Fruit fly (Drosophila melanogaster) whole organism, embryonic: Measurements from ENCODE around the gene Cpr73D.

Experiments
- Antp ChIP-seq: fragments of 200-800 bp; sonication (Bioruptor generic); optimal IDR thresholded peaks from 3 replicates; lab custom pipeline; 2016; ENCODE audit warnings: missing biosample characterization, missing genetic modification characterization
- Atf3 ChIP-seq: fragments of 200-800 bp; sonication (Bioruptor generic); optimal IDR thresholded peaks from 3 replicates; lab custom pipeline; 2016; ENCODE audit warnings: missing biosample characterization, missing genetic modification characterization
- Bteb2 ChIP-seq: fragments of 200-800 bp; sonication (Bioruptor generic); optimal IDR thresholded peaks from 2 replicates; lab custom pipeline; 2016; ENCODE audit warnings: missing biosample characterization, missing genetic modification characterization
- CG10366 ChIP-seq: fragments of 200-800 bp; sonication (Bioruptor generic); IDR thresholded peaks from 2 replicates; pipeline ENCODE4 v1.3.6; 2022; ENCODE audit warnings: missing biosample characterization, missing genetic modification characterization
- CG10462 ChIP-seq: fragments of 200-800 bp; sonication (Bioruptor generic); optimal IDR thresholded peaks from 2 replicates; lab custom pipeline; 2016; ENCODE audit warnings: missing biosample characterization, missing genetic modification characterization
- CG11398 ChIP-seq: fragments of 200-800 bp; sonication (Bioruptor generic); optimal IDR thresholded peaks from 2 replicates; lab custom pipeline; 2016; ENCODE audit warnings: missing biosample characterization, missing genetic modification characterization
- CG12219 ChIP-seq: fragments of 200-800 bp; sonication (Bioruptor generic); optimal IDR thresholded peaks from 3 replicates; lab custom pipeline; 2018; ENCODE audit warnings: missing biosample characterization, mild to moderate bottlenecking, missing genetic modification characterization
- CG14667 ChIP-seq: fragments of 200-800 bp; sonication (Bioruptor generic); IDR thresholded peaks from 2 replicates; pipeline ENCODE4 v1.3.6; 2022; ENCODE audit warnings: missing biosample characterization, missing genetic modification characterization
- CG14710 ChIP-seq: fragments of 200-800 bp; sonication (Bioruptor generic); optimal IDR thresholded peaks from 3 replicates; lab custom pipeline; 2019; ENCODE audit warnings: missing biosample characterization, mild to moderate bottlenecking, missing genetic modification characterization, moderate library complexity
- CG15269 ChIP-seq: fragments of 200-800 bp; sonication (Bioruptor generic); optimal IDR thresholded peaks from 2 replicates; lab custom pipeline; 2018; ENCODE audit warnings: missing biosample characterization, mild to moderate bottlenecking, missing genetic modification characterization, moderate library complexity
- CG15601 ChIP-seq: fragments of 200-800 bp; sonication (Bioruptor generic); optimal IDR thresholded peaks from 3 replicates; lab custom pipeline; 2019; ENCODE audit warnings: missing biosample characterization, mild to moderate bottlenecking, missing genetic modification characterization, moderate library complexity
- CG17328 ChIP-seq: fragments of 200-800 bp; sonication (Bioruptor generic); IDR thresholded peaks from 2 replicates; pipeline ENCODE4 v1.3.6; 2022; ENCODE audit warnings: missing biosample characterization, missing genetic modification characterization
- CG18011 ChIP-seq: fragments of 200-800 bp; sonication (Bioruptor generic); optimal IDR thresholded peaks from 2 replicates; lab custom pipeline; 2017; ENCODE audit warnings: missing biosample characterization, missing genetic modification characterization, mild to moderate bottlenecking, moderate library complexity, missing genotype
- CG32767 ChIP-seq: fragments of 200-800 bp; sonication (Bioruptor generic); IDR thresholded peaks from 2 replicates; pipeline ENCODE4 v1.3.6; 2022; ENCODE audit warnings: missing biosample characterization, missing genetic modification characterization
- CG42726 ChIP-seq: fragments of 200-800 bp; sonication (Bioruptor generic); IDR thresholded peaks from 2 replicates; pipeline ENCODE4 v1.3.6; 2022; ENCODE audit warnings: missing biosample characterization, missing genetic modification characterization; ENCODE audit not compliant: partially characterized antibody
- CG4820 ChIP-seq: fragments of 200-800 bp; sonication (Bioruptor generic); optimal IDR thresholded peaks from 3 replicates; lab custom pipeline; 2016; ENCODE audit warnings: missing biosample characterization, missing genetic modification characterization
- CG7745 ChIP-seq: fragments of 200-800 bp; sonication (Bioruptor generic); optimal IDR thresholded peaks from 2 replicates; lab custom pipeline; 2018; ENCODE audit warnings: missing biosample characterization, mild to moderate bottlenecking, missing genetic modification characterization, moderate library complexity
- CG7928 ChIP-seq: fragments of 200-800 bp; sonication (Bioruptor generic); optimal IDR thresholded peaks from 2 replicates; lab custom pipeline; 2017; ENCODE audit warnings: missing biosample characterization, mild to moderate bottlenecking, missing genetic modification characterization
- CG8944 ChIP-seq: fragments of 200-800 bp; sonication (Bioruptor generic); optimal IDR thresholded peaks from 3 replicates; lab custom pipeline; 2016; ENCODE audit warnings: missing biosample characterization, missing genetic modification characterization
- CG9797 ChIP-seq: fragments of 200-800 bp; sonication (Bioruptor generic); optimal IDR thresholded peaks from 3 replicates; lab custom pipeline; 2018; ENCODE audit warnings: missing biosample characterization, mild to moderate bottlenecking, missing genetic modification characterization
- Dip2 ChIP-seq: fragments of 200-800 bp; sonication (Bioruptor generic); IDR thresholded peaks from 2 replicates; pipeline ENCODE4 v1.3.6; 2022; ENCODE audit warnings: missing biosample characterization, missing genetic modification characterization
- Dref ChIP-seq: fragments of 200-800 bp; sonication (Bioruptor generic); IDR thresholded peaks from 2 replicates; pipeline ENCODE4 v1.3.6; 2022; ENCODE audit warnings: missing biosample characterization, missing genetic modification characterization
- Gsc ChIP-seq: fragments of 200-800 bp; sonication (Bioruptor generic); IDR thresholded peaks from 2 replicates; pipeline ENCODE4 v1.3.6; 2022; ENCODE audit warnings: missing biosample characterization, missing genetic modification characterization
- Hey ChIP-seq: fragments of 200-800 bp; sonication (Bioruptor generic); optimal IDR thresholded peaks from 3 replicates; lab custom pipeline; 2018; ENCODE audit warnings: missing biosample characterization, mild to moderate bottlenecking, missing genetic modification characterization
- Hr51 ChIP-seq, 2 experiments: fragments of 200-800 bp; sonication (Bioruptor generic); optimal IDR thresholded peaks; 2 replicates in 1 of 2; 3 replicates in 1 of 2; lab custom pipeline; 2016 to 2018; ENCODE audit warnings: missing biosample characterization in 2 of 2, missing genetic modification characterization in 2 of 2, mild to moderate bottlenecking in 1 of 2, moderate library complexity in 1 of 2
- Jarid2 ChIP-seq: fragments of 200-800 bp; sonication (Bioruptor generic); optimal IDR thresholded peaks from 3 replicates; lab custom pipeline; 2017; ENCODE audit warnings: mild to moderate bottlenecking, missing biosample characterization, missing genetic modification reagents, missing genetic modification characterization
- Lim3 ChIP-seq: fragments of 200-800 bp; sonication (Bioruptor generic); IDR thresholded peaks from 2 replicates; pipeline ENCODE4 v1.3.6; 2022; ENCODE audit warnings: missing biosample characterization, missing genetic modification characterization
- Lpt ChIP-seq: fragments of >200 bp; optimal IDR thresholded peaks from 2 replicates; lab custom pipeline; 2018; ENCODE audit warnings: missing biosample characterization, missing genetic modification characterization
- Rx ChIP-seq: fragments of 200-800 bp; sonication (Bioruptor generic); IDR thresholded peaks from 2 replicates; pipeline ENCODE4 v1.3.6; 2022; ENCODE audit warnings: missing biosample characterization, missing genetic modification characterization
- Scr ChIP-seq: fragments of 200-800 bp; sonication (Bioruptor generic); IDR thresholded peaks from 2 replicates; pipeline ENCODE4 v1.3.6; 2022; ENCODE audit warnings: missing biosample characterization, missing genetic modification characterization; ENCODE audit not compliant: partially characterized antibody
- Side ChIP-seq: fragments of 200-800 bp; sonication (Bioruptor generic); optimal IDR thresholded peaks from 2 replicates; lab custom pipeline; 2016; ENCODE audit warnings: missing biosample characterization, missing genetic modification characterization
- Tbp ChIP-seq: fragments of >200 bp; optimal IDR thresholded peaks from 2 replicates; lab custom pipeline; 2018; ENCODE audit warnings: missing biosample characterization, missing genetic modification characterization
- ara ChIP-seq: fragments of 200-800 bp; sonication (Bioruptor generic); IDR thresholded peaks from 2 replicates; pipeline ENCODE4 v1.3.6; 2022; ENCODE audit warnings: missing biosample characterization, missing genetic modification characterization
- bowl ChIP-seq: fragments of 200-800 bp; sonication (Bioruptor generic); IDR thresholded peaks from 2 replicates; pipeline ENCODE4 v1.3.6; 2022; ENCODE audit warnings: missing biosample characterization, missing genetic modification characterization
- cg ChIP-seq: fragments of 200-800 bp; sonication (Bioruptor generic); optimal IDR thresholded peaks from 3 replicates; lab custom pipeline; 2019; ENCODE audit warnings: missing biosample characterization, mild to moderate bottlenecking, missing genetic modification characterization, moderate library complexity
- cwo ChIP-seq: fragments of 200-800 bp; sonication (Bioruptor generic); optimal IDR thresholded peaks from 3 replicates; lab custom pipeline; 2017; ENCODE audit warnings: missing biosample characterization, missing genetic modification characterization, mild to moderate bottlenecking, moderate library complexity, missing genetic modification reagents
- dati ChIP-seq: fragments of 200-800 bp; sonication (Bioruptor generic); IDR thresholded peaks from 2 replicates; pipeline ENCODE4 v1.3.6; 2022; ENCODE audit warnings: missing biosample characterization, missing genetic modification characterization
- gsb-n ChIP-seq: fragments of 200-800 bp; sonication (Bioruptor generic); optimal IDR thresholded peaks from 3 replicates; lab custom pipeline; 2018; ENCODE audit warnings: missing biosample characterization, mild to moderate bottlenecking, missing genetic modification characterization
- jing ChIP-seq: fragments of 200-800 bp; sonication (Bioruptor generic); optimal IDR thresholded peaks from 2 replicates; lab custom pipeline; 2018; ENCODE audit warnings: missing biosample characterization, mild to moderate bottlenecking, missing genetic modification characterization
- lov ChIP-seq, 2 experiments: fragments of 200-800 bp in 1 of 2; fragments of >200 bp in 1 of 2; sonication (Bioruptor generic) in 1 of 2; IDR thresholded peaks in 1 of 2; optimal IDR thresholded peaks in 1 of 2; 2 replicates in 1 of 2; 3 replicates in 1 of 2; pipeline versions ENCODE4 v1.3.6 to Lab custom; 2017 to 2022; ENCODE audit warnings: missing biosample characterization in 1 of 2, missing genetic modification characterization in 1 of 2
- nerfin-1 ChIP-seq: fragments of 200-800 bp; sonication (Bioruptor generic); optimal IDR thresholded peaks from 3 replicates; lab custom pipeline; 2019; ENCODE audit warnings: missing biosample characterization, mild to moderate bottlenecking, missing genetic modification characterization, moderate library complexity
- onecut ChIP-seq: fragments of 200-800 bp; sonication (Bioruptor generic); IDR thresholded peaks from 2 replicates; pipeline ENCODE4 v1.3.6; 2022; ENCODE audit warnings: missing biosample characterization, missing genetic modification characterization
- peb ChIP-seq: fragments of 200-800 bp; sonication (Bioruptor generic); IDR thresholded peaks from 2 replicates; pipeline ENCODE4 v1.3.6; 2022; ENCODE audit warnings: missing biosample characterization, missing genetic modification characterization
- pita ChIP-seq: fragments of 200-800 bp; sonication (Bioruptor generic); optimal IDR thresholded peaks from 2 replicates; lab custom pipeline; 2017; ENCODE audit warnings: missing biosample characterization, mild to moderate bottlenecking, missing genetic modification characterization
- scrt ChIP-seq: fragments of 200-800 bp; sonication (Bioruptor generic); optimal IDR thresholded peaks from 2 replicates; lab custom pipeline; 2018; ENCODE audit warnings: missing biosample characterization, mild to moderate bottlenecking, missing genetic modification characterization, moderate library complexity
- sisA ChIP-seq: fragments of 200-800 bp; sonication (Bioruptor generic); IDR thresholded peaks from 2 replicates; pipeline ENCODE4 v1.3.6; 2022; ENCODE audit warnings: missing biosample characterization, missing genetic modification characterization
- toy ChIP-seq: fragments of 200-800 bp; sonication (Bioruptor generic); IDR thresholded peaks from 2 replicates; pipeline ENCODE4 v1.3.6; 2022; ENCODE audit warnings: missing biosample characterization, missing genetic modification characterization
- trem ChIP-seq: fragments of 200-800 bp; optimal IDR thresholded peaks from 3 replicates; lab custom pipeline; 2019; ENCODE audit warnings: missing biosample characterization, mild to moderate bottlenecking, missing genetic modification characterization, moderate library complexity
- vvl ChIP-seq: fragments of 200-800 bp; sonication (Bioruptor generic); IDR thresholded peaks from 2 replicates; pipeline ENCODE4 v1.3.6; 2022; ENCODE audit warnings: missing biosample characterization, missing genetic modification characterization

Cpr73D gene

DNA sequence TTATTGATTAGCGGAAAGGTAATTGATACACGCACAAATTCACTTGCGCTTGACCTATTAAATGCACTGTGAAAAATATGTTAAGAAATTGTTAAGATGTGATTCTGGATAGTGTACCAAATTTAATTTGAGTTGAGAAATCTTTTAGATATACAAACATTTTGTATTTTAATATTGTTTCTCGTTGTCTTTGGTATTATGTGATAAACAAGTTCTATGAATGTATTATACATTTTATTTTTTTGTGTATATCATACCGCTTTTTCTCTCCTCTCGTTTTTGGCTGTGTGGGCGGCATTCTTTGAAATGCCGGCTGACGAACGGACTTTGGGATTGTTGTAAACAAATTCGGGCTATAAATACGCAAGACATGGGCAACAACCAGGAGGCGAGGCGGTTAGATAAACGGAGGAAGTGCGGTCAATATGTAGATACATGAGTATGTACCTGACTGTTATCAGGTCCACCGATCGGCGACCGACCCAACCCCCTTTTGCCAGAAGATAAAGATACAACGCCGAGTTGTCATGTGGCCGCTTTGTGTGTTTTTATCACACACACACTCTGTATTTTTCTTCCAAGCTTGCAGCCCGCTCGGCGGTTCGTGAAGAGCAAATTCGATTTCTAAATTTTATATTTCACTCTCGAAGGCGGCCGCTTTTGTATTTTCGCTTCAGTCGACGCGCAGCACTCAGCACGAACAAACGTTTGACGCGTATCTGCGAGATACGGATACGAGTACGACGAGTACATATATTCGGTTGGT, 538 bp downstream of the Cpr73D start (continued):
- TF ChIP-seq Lpt: no peak
- peak; percentile 43 for TF ChIP-seq CG14667
- peak; percentile 53 for TF ChIP-seq CG12219 (GFP tag; lab: Kevin White, UChicago)
- TF ChIP-seq Dref: 0 out of 2 replicates have a peak, but pooled peaks have one; percentile 6
- TF ChIP-seq cg: peak; percentile 20
- TF ChIP-seq scrt (GFP tag; lab: Kevin White, UChicago): peak; percentile 10
- no peak for TF ChIP-seq bowl (GFP tag; lab: Robert Waterston, UW)
- TF ChIP-seq CG42726 (GFP tag; lab: Robert Waterston, UW): no peak
- no peak for TF ChIP-seq Dip2
- no peak for TF ChIP-seq Lim3 (GFP tag; lab: Robert Waterston, UW)
- peak; percentile 65 for TF ChIP-seq sisA (GFP tag; lab: Robert Waterston, UW)
- peak; percentile 1 for TF ChIP-seq Antp (GFP tag; lab: Kevin White, UChicago)
- no peak for TF ChIP-seq nerfin-1 (tag; lab: Kevin White, UChicago)
- peak; percentile 17 for TF ChIP-seq trem (tag; lab: Kevin White, UChicago)
- no peak for TF ChIP-seq CG8944 (GFP tag; lab: Kevin White, UChicago)
- TF ChIP-seq CG9797 (GFP tag; lab: Kevin White, UChicago): no peak
- peak; percentile 61; the same call in 1 of the 2 replicates for TF ChIP-seq CG17328
- no peak for TF ChIP-seq CG7745 (tag; lab: Kevin White, UChicago)
- TF ChIP-seq ara: 0 out of 2 replicates have a peak, but pooled peaks have one; percentile 19
- peak; percentile 37 for TF ChIP-seq Side (GFP tag; lab: Kevin White, UChicago)
- TF ChIP-seq CG15269 (tag; lab: Kevin White, UChicago): peak; percentile 86
- no peak for TF ChIP-seq Gsc (GFP tag; lab: Robert Waterston, UW)
- peak; percentile 37 for TF ChIP-seq CG18011 (GFP tag; lab: Kevin White, UChicago)
- 0 out of 2 replicates have a peak, but pooled peaks have one; percentile 31 for TF ChIP-seq Rx (GFP tag; lab: Robert Waterston, UW)
- no peak for TF ChIP-seq Scr (GFP tag; lab: Robert Waterston, UW)
- no peak for TF ChIP-seq CG7928 (GFP tag; lab: Kevin White, UChicago)
- TF ChIP-seq gsb-n (tag; lab: Kevin White, UChicago): no peak
- peak; percentile 31 for TF ChIP-seq CG11398 (GFP tag; lab: Kevin White, UChicago)
- peak; percentile 51 for TF ChIP-seq CG10462 (GFP tag; lab: Kevin White, UChicago)
- TF ChIP-seq lov (optimal IDR thresholded peaks at IDR 0.05; lab: Kevin White, UChicago): no peak
- TF ChIP-seq lov (GFP tag; IDR thresholded peaks at IDR 0.05; lab: Robert Waterston, UW): no peak
- peak; percentile 69 for TF ChIP-seq CG10366
- no peak for TF ChIP-seq Hey (tag; lab: Kevin White, UChicago)
- TF ChIP-seq pita (GFP tag; lab: Kevin White, UChicago): no peak
- TF ChIP-seq Hr51 (GFP tag; optimal IDR thresholded peaks at IDR 0.05; lab: Kevin White, UChicago): peak; percentile 20 to 82
- no peak for TF ChIP-seq toy
- peak; percentile 80 for TF ChIP-seq Jarid2 (GFP tag; lab: Kevin White, UChicago)
- TF ChIP-seq dati (GFP tag; lab: Robert Waterston, UW): no peak
- peak; percentile 78 for TF ChIP-seq CG32767 (GFP tag; lab: Robert Waterston, UW)
- peak; percentile 57 for TF ChIP-seq CG15601
- peak; percentile 63 for TF ChIP-seq onecut (GFP tag; lab: Robert Waterston, UW)
- peak; percentile 51 for TF ChIP-seq CG4820 (GFP tag; lab: Kevin White, UChicago)
- TF ChIP-seq vvl (GFP tag; lab: Robert Waterston, UW): peak; percentile 83
- no peak for TF ChIP-seq Tbp (GFP tag; lab: Kevin White, UChicago)
- TF ChIP-seq cwo: peak; percentile 24
- TF ChIP-seq jing (GFP tag; lab: Kevin White, UChicago): peak; percentile 54
- peak; percentile 55 for TF ChIP-seq Bteb2 (GFP tag; lab: Kevin White, UChicago)
- TF ChIP-seq peb: no peak
- TF ChIP-seq CG14710 (tag; lab: Kevin White, UChicago): peak; percentile 60
- TF ChIP-seq Atf3 (GFP tag; lab: Kevin White, UChicago): peak; percentile 23
